Worm (Caenorhabditis elegans) whole organism, L1 larva: ENCODE measurements around the gene ssq-3.

Experiments
- ama-1 ChIP-seq: fragments of 150-350 bp; optimal IDR thresholded peaks from 2 replicates; lab custom pipeline; 2014
- ces-1 ChIP-seq: fragments of 150-350 bp; optimal IDR thresholded peaks from 2 replicates; lab custom pipeline; 2014; ENCODE audit warnings: missing biosample characterization, missing genetic modification reagents, missing genetic modification characterization
- isw-1 ChIP-seq: fragments of 200-800 bp; sonication (Bioruptor generic); IDR thresholded peaks from 2 replicates; pipeline ENCODE4 v1.3.6; 2022; ENCODE audit warnings: missing genetic modification characterization, missing compliant biosample characterization
- lin-35 ChIP-seq, 2 experiments: fragments of 150-350 bp; optimal IDR thresholded peaks; 2 replicates each; lab custom pipeline; 2014; ENCODE audit warnings: missing biosample characterization in 2 of 2, missing genetic modification characterization in 2 of 2, missing genetic modification reagents in 2 of 2
- mdl-1 ChIP-seq, 2 experiments: fragments of 150-350 bp; optimal IDR thresholded peaks; 2 replicates each; lab custom pipeline; 2014 to 2017; ENCODE audit warnings: missing biosample characterization in 2 of 2, missing genetic modification characterization in 2 of 2, inconsistent platforms in 1 of 2
- sptf-1 ChIP-seq: fragments of 150-350 bp; optimal IDR thresholded peaks from 2 replicates; lab custom pipeline; 2014; ENCODE audit warnings: missing biosample characterization, missing genetic modification characterization
- unc-62 ChIP-seq: fragments of 150-350 bp; optimal IDR thresholded peaks from 2 replicates; lab custom pipeline; 2014; ENCODE audit warnings: missing biosample characterization, missing genetic modification reagents, missing genetic modification characterization
- ztf-11 ChIP-seq, 2 experiments: sonication (generic microtip); optimal IDR thresholded peaks; 2 replicates each; lab custom pipeline; 2016 to 2017; ENCODE audit warnings: missing genetic modification characterization in 2 of 2, missing biosample characterization in 1 of 2, missing compliant biosample characterization in 1 of 2

ce11 chrIV:7095396-7095964 lies 15.9 kb upstream of the ssq-3 start:
- no peak for TF ChIP-seq sptf-1
- TF ChIP-seq lin-35 (GFP tag; optimal IDR thresholded peaks at IDR 0.05; lab: Kevin White, UChicago): no peak
- TF ChIP-seq isw-1: no peak
- TF ChIP-seq mdl-1 (tag; optimal IDR thresholded peaks at IDR 0.05; lab: Kevin White, UChicago): no peak
- no peak for TF ChIP-seq ces-1 (GFP tag; lab: Kevin White, UChicago)
- TF ChIP-seq ama-1 (lab: Kevin White, UChicago): no peak
- no peak for TF ChIP-seq ztf-11 (tag; optimal IDR thresholded peaks at IDR 0.05; lab: Kevin White, UChicago)
- no peak for TF ChIP-seq unc-62 (GFP tag; lab: Kevin White, UChicago)
